Fruit fly (Drosophila melanogaster) whole organism, embryonic: ENCODE data around the gene CG43678.

Source experiments
- Asciz ChIP-seq: fragments of 200-800 bp; sonication (Bioruptor generic); optimal IDR thresholded peaks from 2 replicates; lab custom pipeline; 2017; ENCODE audit warnings: missing biosample characterization, mild to moderate bottlenecking, missing genetic modification characterization, missing genetic modification reagents
- B-H1 ChIP-seq: fragments of 200-800 bp; sonication (Bioruptor generic); IDR thresholded peaks from 3 replicates; pipeline ENCODE4 v1.3.6; 2022; ENCODE audit warnings: missing biosample characterization, missing genetic modification characterization
- Bgb ChIP-seq: fragments of 200-800 bp; sonication (Bioruptor generic); IDR thresholded peaks from 2 replicates; pipeline ENCODE4 v1.3.6; 2022; ENCODE audit warnings: missing biosample characterization, missing genetic modification characterization; ENCODE audit not compliant: partially characterized antibody
- Bteb2 ChIP-seq: fragments of 200-800 bp; sonication (Bioruptor generic); optimal IDR thresholded peaks from 2 replicates; lab custom pipeline; 2016; ENCODE audit warnings: missing biosample characterization, missing genetic modification characterization
- CG10431 ChIP-seq: fragments of 200-800 bp; sonication (Bioruptor generic); optimal IDR thresholded peaks from 3 replicates; lab custom pipeline; 2018; ENCODE audit warnings: missing biosample characterization, mild to moderate bottlenecking, missing genetic modification characterization
- CG11696 ChIP-seq: fragments of 200-800 bp; sonication (Bioruptor generic); IDR thresholded peaks from 2 replicates; pipeline ENCODE4 v1.3.6; 2022; ENCODE audit warnings: missing biosample characterization, missing genetic modification characterization
- CG12155 ChIP-seq: fragments of 200-800 bp; sonication (Bioruptor generic); optimal IDR thresholded peaks from 3 replicates; lab custom pipeline; 2016; ENCODE audit warnings: missing biosample characterization, missing genetic modification characterization
- CG12391 ChIP-seq: fragments of 200-800 bp; sonication (Bioruptor generic); optimal IDR thresholded peaks from 3 replicates; lab custom pipeline; 2018; ENCODE audit warnings: missing biosample characterization, mild to moderate bottlenecking, missing genetic modification characterization, moderate library complexity
- CG13624 ChIP-seq: fragments of 200-800 bp; sonication (Bioruptor generic); optimal IDR thresholded peaks from 2 replicates; lab custom pipeline; 2016; ENCODE audit warnings: missing biosample characterization, missing genetic modification characterization
- CG14441 ChIP-seq: fragments of 200-800 bp; sonication (Bioruptor generic); IDR thresholded peaks from 2 replicates; pipeline ENCODE4 v1.3.6; 2022; ENCODE audit warnings: missing biosample characterization, missing genetic modification characterization
- CG15601 ChIP-seq: fragments of 200-800 bp; sonication (Bioruptor generic); optimal IDR thresholded peaks from 3 replicates; lab custom pipeline; 2019; ENCODE audit warnings: missing biosample characterization, mild to moderate bottlenecking, missing genetic modification characterization, moderate library complexity
- CG17912 ChIP-seq: fragments of 200-800 bp; sonication (Bioruptor generic); optimal IDR thresholded peaks from 2 replicates; lab custom pipeline; 2018; ENCODE audit warnings: missing biosample characterization, mild to moderate bottlenecking, missing genetic modification characterization
- CG18262 ChIP-seq: fragments of 200-800 bp; optimal IDR thresholded peaks from 3 replicates; lab custom pipeline; 2019; ENCODE audit warnings: missing biosample characterization, mild to moderate bottlenecking, missing genetic modification characterization, moderate library complexity
- CG18599 ChIP-seq: fragments of 200-800 bp; sonication (Bioruptor generic); optimal IDR thresholded peaks from 3 replicates; lab custom pipeline; 2017; ENCODE audit warnings: missing biosample characterization, missing genetic modification characterization, mild to moderate bottlenecking, moderate library complexity, missing genetic modification reagents
- CG33213 ChIP-seq: fragments of 200-800 bp; sonication (Bioruptor generic); optimal IDR thresholded peaks from 3 replicates; lab custom pipeline; 2016; ENCODE audit warnings: missing biosample characterization, missing genetic modification characterization
- CG43689 ChIP-seq: fragments of 200-800 bp; sonication (Bioruptor generic); IDR thresholded peaks from 2 replicates; pipeline ENCODE4 v1.3.6; 2022; ENCODE audit warnings: missing biosample characterization, missing genetic modification characterization
- CG6654 ChIP-seq: fragments of 200-800 bp; sonication (Bioruptor generic); optimal IDR thresholded peaks from 2 replicates; lab custom pipeline; 2017; ENCODE audit warnings: missing biosample characterization, mild to moderate bottlenecking, missing genetic modification characterization
- CG6813 ChIP-seq: fragments of 200-800 bp; sonication (Bioruptor generic); optimal IDR thresholded peaks from 2 replicates; lab custom pipeline; 2017; ENCODE audit warnings: missing biosample characterization, missing genetic modification characterization, mild to moderate bottlenecking, moderate library complexity, missing genetic modification reagents
- CG7786 ChIP-seq: fragments of 200-800 bp; sonication (Bioruptor generic); optimal IDR thresholded peaks from 2 replicates; lab custom pipeline; 2016; ENCODE audit warnings: missing biosample characterization, missing genetic modification characterization
- CG8359 ChIP-seq: fragments of 200-800 bp; sonication (Bioruptor generic); optimal IDR thresholded peaks from 2 replicates; lab custom pipeline; 2017; ENCODE audit warnings: missing biosample characterization, mild to moderate bottlenecking, missing genetic modification characterization, borderline replicate concordance
- CG9727 ChIP-seq: fragments of 200-800 bp; sonication (Bioruptor generic); optimal IDR thresholded peaks from 3 replicates; lab custom pipeline; 2017; ENCODE audit warnings: missing biosample characterization, mild to moderate bottlenecking, missing genetic modification characterization
- D ChIP-seq, 2 experiments: fragments of 200-800 bp in 1 of 2; fragments of >200 bp in 1 of 2; sonication (Bioruptor generic) in 1 of 2; optimal IDR thresholded peaks; 2 replicates in 1 of 2; 3 replicates in 1 of 2; lab custom pipeline; 2017; ENCODE audit warnings: mild to moderate bottlenecking in 1 of 2, missing biosample characterization in 1 of 2, missing genetic modification characterization in 1 of 2, missing genetic modification reagents in 1 of 2
- D19A ChIP-seq: fragments of 200-800 bp; optimal IDR thresholded peaks from 3 replicates; lab custom pipeline; 2019; ENCODE audit warnings: missing biosample characterization, mild to moderate bottlenecking, missing genetic modification characterization, moderate library complexity
- Dbx ChIP-seq: fragments of 200-800 bp; sonication (Bioruptor generic); IDR thresholded peaks from 3 replicates; pipeline ENCODE4 v1.3.6; 2022; ENCODE audit warnings: missing biosample characterization, missing genetic modification characterization
- Hey ChIP-seq: fragments of 200-800 bp; sonication (Bioruptor generic); optimal IDR thresholded peaks from 3 replicates; lab custom pipeline; 2018; ENCODE audit warnings: missing biosample characterization, mild to moderate bottlenecking, missing genetic modification characterization
- MBD-R2 ChIP-seq: fragments of 200-800 bp; sonication (Bioruptor generic); IDR thresholded peaks from 2 replicates; pipeline ENCODE4 v1.3.6; 2022; ENCODE audit warnings: missing biosample characterization, missing genetic modification characterization
- Nf-YA ChIP-seq: fragments of 200-800 bp; sonication (Bioruptor generic); IDR thresholded peaks from 2 replicates; pipeline ENCODE4 v1.3.6; 2022; ENCODE audit warnings: missing biosample characterization, missing genetic modification characterization
- Sox100B ChIP-seq: fragments of 200-800 bp; sonication (Bioruptor generic); optimal IDR thresholded peaks from 3 replicates; lab custom pipeline; 2018; ENCODE audit warnings: missing biosample characterization, mild to moderate bottlenecking, missing genetic modification characterization
- dmrt11E ChIP-seq: fragments of 200-800 bp; sonication (Bioruptor generic); optimal IDR thresholded peaks from 3 replicates; lab custom pipeline; 2018; ENCODE audit warnings: missing biosample characterization, mild to moderate bottlenecking, missing genetic modification characterization, moderate library complexity
- dmrt99B ChIP-seq: fragments of 200-800 bp; sonication (Bioruptor generic); optimal IDR thresholded peaks from 2 replicates; lab custom pipeline; 2018; ENCODE audit warnings: missing biosample characterization, mild to moderate bottlenecking, missing genetic modification characterization, moderate library complexity
- en ChIP-seq: fragments of 200-800 bp; sonication (Bioruptor generic); optimal IDR thresholded peaks from 2 replicates; lab custom pipeline; 2016; ENCODE audit warnings: missing biosample characterization, missing genetic modification characterization
- eve ChIP-seq, 2 experiments: fragments of >200 bp; optimal IDR thresholded peaks; 2 replicates each; lab custom pipeline; 2017; ENCODE audit warnings: missing biosample characterization in 2 of 2, missing genetic modification characterization in 2 of 2
- eyg ChIP-seq: fragments of 200-800 bp; sonication (Bioruptor generic); optimal IDR thresholded peaks from 3 replicates; lab custom pipeline; 2016; ENCODE audit warnings: missing biosample characterization, missing genetic modification characterization
- fru ChIP-seq: fragments of >200 bp; optimal IDR thresholded peaks from 2 replicates; lab custom pipeline; 2017
- gt ChIP-seq: fragments of 200-800 bp; sonication (Bioruptor generic); IDR thresholded peaks from 2 replicates; pipeline ENCODE4 v1.3.6; 2022; ENCODE audit warnings: missing biosample characterization, missing genetic modification characterization
- lbe ChIP-seq: fragments of 200-800 bp; sonication (Bioruptor generic); optimal IDR thresholded peaks from 2 replicates; lab custom pipeline; 2016; ENCODE audit warnings: missing biosample characterization, mild to moderate bottlenecking, missing genetic modification characterization
- lola ChIP-seq, 3 experiments: fragments of >200 bp in 2 of 3; fragments of 200-800 bp in 1 of 3; sonication (Bioruptor generic) in 1 of 3; optimal IDR thresholded peaks; 2 replicates each; lab custom pipeline; 2017 to 2019; ENCODE audit warnings: missing biosample characterization in 3 of 3, missing genetic modification characterization in 3 of 3, mild to moderate bottlenecking in 1 of 3, moderate library complexity in 1 of 3
- lov ChIP-seq, 2 experiments: fragments of 200-800 bp in 1 of 2; fragments of >200 bp in 1 of 2; sonication (Bioruptor generic) in 1 of 2; IDR thresholded peaks in 1 of 2; optimal IDR thresholded peaks in 1 of 2; 2 replicates in 1 of 2; 3 replicates in 1 of 2; pipeline versions ENCODE4 v1.3.6 to Lab custom; 2017 to 2022; ENCODE audit warnings: missing biosample characterization in 1 of 2, missing genetic modification characterization in 1 of 2
- maf-S ChIP-seq: fragments of 200-800 bp; sonication (Bioruptor generic); optimal IDR thresholded peaks from 2 replicates; lab custom pipeline; 2016; ENCODE audit warnings: missing biosample characterization, missing genetic modification characterization
- nmo ChIP-seq: fragments of 200-800 bp; sonication (Bioruptor generic); optimal IDR thresholded peaks from 2 replicates; lab custom pipeline; 2018; ENCODE audit warnings: missing biosample characterization, mild to moderate bottlenecking, missing genetic modification characterization, moderate library complexity
- oc ChIP-seq: fragments of 200-800 bp; sonication (Bioruptor generic); optimal IDR thresholded peaks from 2 replicates; lab custom pipeline; 2018; ENCODE audit warnings: missing biosample characterization, mild to moderate bottlenecking, missing genetic modification characterization, moderate library complexity
- org-1 ChIP-seq: fragments of 200-800 bp; sonication (Bioruptor generic); optimal IDR thresholded peaks from 2 replicates; lab custom pipeline; 2017; ENCODE audit warnings: missing biosample characterization, missing genetic modification characterization
- pfk ChIP-seq: fragments of 200-800 bp; sonication (Bioruptor generic); optimal IDR thresholded peaks from 2 replicates; lab custom pipeline; 2018; ENCODE audit warnings: missing biosample characterization, mild to moderate bottlenecking, missing genetic modification characterization, moderate library complexity
- pum ChIP-seq: fragments of 200-800 bp; sonication (Bioruptor generic); optimal IDR thresholded peaks from 2 replicates; lab custom pipeline; 2016; ENCODE audit warnings: missing biosample characterization, missing genetic modification characterization
- ro ChIP-seq: fragments of 200-800 bp; sonication (Bioruptor generic); IDR thresholded peaks from 2 replicates; pipeline ENCODE4 v1.3.6; 2022; ENCODE audit warnings: missing biosample characterization, missing genetic modification characterization
- salm ChIP-seq: fragments of 200-800 bp; sonication (Bioruptor generic); optimal IDR thresholded peaks from 2 replicates; lab custom pipeline; 2018; ENCODE audit warnings: missing biosample characterization, mild to moderate bottlenecking, missing genetic modification characterization
- wdn ChIP-seq: fragments of 200-800 bp; sonication (Bioruptor generic); IDR thresholded peaks from 2 replicates; pipeline ENCODE4 v1.3.6; 2022; ENCODE audit warnings: missing biosample characterization, missing genetic modification characterization
- zf30C ChIP-seq: fragments of 200-800 bp; sonication (Bioruptor generic); optimal IDR thresholded peaks from 3 replicates; lab custom pipeline; 2018; ENCODE audit warnings: missing biosample characterization, mild to moderate bottlenecking, missing genetic modification characterization

Gene CG43678

DNA sequence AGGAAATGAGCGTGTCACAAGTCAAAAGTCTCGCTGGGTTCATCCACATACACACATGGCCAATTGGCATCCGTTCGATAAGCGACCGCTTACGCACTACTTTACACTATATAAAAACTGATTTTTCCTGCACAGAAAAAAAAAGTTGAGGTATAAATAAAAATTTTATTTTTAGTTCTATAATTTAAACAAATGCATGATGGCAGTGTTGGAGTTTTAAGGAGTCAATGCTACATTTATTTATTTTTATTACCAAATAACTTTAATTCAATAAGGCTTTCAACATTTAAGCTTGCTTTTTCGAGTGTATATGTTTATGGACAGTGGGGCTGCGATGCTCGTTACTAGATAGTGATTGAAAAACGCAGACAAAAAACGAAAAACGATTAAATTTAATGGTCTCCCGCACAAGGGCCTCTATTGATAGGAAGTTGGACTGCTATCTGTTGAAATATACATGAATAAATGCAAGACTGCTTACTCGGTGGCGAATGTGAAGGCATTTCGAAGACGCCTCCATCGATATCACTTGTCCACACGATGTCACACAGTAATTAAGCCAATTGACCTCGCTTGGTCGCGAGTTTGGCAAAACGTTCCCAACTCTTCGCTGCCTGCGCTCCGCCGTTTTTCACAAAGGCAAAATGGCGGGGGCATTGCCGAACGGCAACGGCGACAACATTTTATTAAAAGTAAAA lies 37.5 kb downstream of the CG43678 start (continued):
- TF ChIP-seq org-1 (GFP tag; lab: Kevin White, UChicago): peak; percentile 62
- TF ChIP-seq CG13624: peak; percentile 4
- TF ChIP-seq CG18262 (tag; lab: Kevin White, UChicago): peak; percentile 86
- peak; percentile 76 for TF ChIP-seq CG14441
- peak; percentile 47; the same call in 1 of the 2 replicates for TF ChIP-seq CG11696
- peak; percentile 14 for TF ChIP-seq CG8359
- TF ChIP-seq oc (tag; lab: Kevin White, UChicago): peak; percentile 64
- TF ChIP-seq D19A (tag; lab: Kevin White, UChicago): peak; percentile 72
- TF ChIP-seq Sox100B (GFP tag; lab: Kevin White, UChicago): peak; percentile 80
- peak; percentile 81 for TF ChIP-seq CG18599 (GFP tag; lab: Kevin White, UChicago)
- peak; percentile 74 for TF ChIP-seq salm (tag; lab: Kevin White, UChicago)
- peak; percentile 9; the same call in 1 of the 2 replicates for TF ChIP-seq ro (GFP tag; lab: Robert Waterston, UW)
- TF ChIP-seq nmo (GFP tag; lab: Kevin White, UChicago): peak; percentile 84
- peak; percentile 72 for TF ChIP-seq CG15601
- peak in 1 of 3 experiments; percentile 80 for TF ChIP-seq lola (GFP tag; optimal IDR thresholded peaks at IDR 0.05; lab: Kevin White, UChicago)
- TF ChIP-seq CG43689 (GFP tag; lab: Robert Waterston, UW): peak; percentile 9; the same call in 1 of the 2 replicates
- peak; percentile 21 for TF ChIP-seq CG10431 (GFP tag; lab: Kevin White, UChicago)
- TF ChIP-seq D (optimal IDR thresholded peaks at IDR 0.05; lab: Kevin White, UChicago): no peak
- TF ChIP-seq D (GFP tag; optimal IDR thresholded peaks at IDR 0.05; lab: Kevin White, UChicago): peak; percentile 70
- TF ChIP-seq CG9727 (GFP tag; lab: Kevin White, UChicago): peak; percentile 81
- TF ChIP-seq CG6813 (GFP tag; lab: Kevin White, UChicago): peak; percentile 65
- no peak for TF ChIP-seq gt (GFP tag; lab: Robert Waterston, UW)
- TF ChIP-seq dmrt99B (tag; lab: Kevin White, UChicago): peak; percentile 87
- TF ChIP-seq Asciz (GFP tag; lab: Kevin White, UChicago): peak; percentile 78
- peak; percentile 63 for TF ChIP-seq CG12155 (GFP tag; lab: Kevin White, UChicago)
- TF ChIP-seq wdn (GFP tag; lab: Robert Waterston, UW): no peak
- no peak for TF ChIP-seq CG33213 (GFP tag; lab: Kevin White, UChicago)
- TF ChIP-seq CG7786 (GFP tag; lab: Kevin White, UChicago): no peak
- peak; percentile 13 for TF ChIP-seq CG6654 (GFP tag; lab: Kevin White, UChicago)
- no peak for TF ChIP-seq CG17912 (GFP tag; lab: Kevin White, UChicago)
- TF ChIP-seq pum (GFP tag; lab: Kevin White, UChicago): peak; percentile 47
- TF ChIP-seq CG12391: peak; percentile 85
- no peak for TF ChIP-seq fru (lab: Kevin White, UChicago)
- TF ChIP-seq pfk: no peak
- no peak for TF ChIP-seq Bgb (GFP tag; lab: Robert Waterston, UW)
- peak; percentile 86 for TF ChIP-seq dmrt11E (tag; lab: Kevin White, UChicago)
- no peak for TF ChIP-seq eyg
- peak; percentile 38 for TF ChIP-seq en
- TF ChIP-seq lbe (GFP tag; lab: Kevin White, UChicago): no peak
- no peak for TF ChIP-seq Hey (tag; lab: Kevin White, UChicago)
- no peak for TF ChIP-seq lov (optimal IDR thresholded peaks at IDR 0.05; lab: Kevin White, UChicago)
- TF ChIP-seq lov (GFP tag; IDR thresholded peaks at IDR 0.05; lab: Robert Waterston, UW): peak; percentile 53; the same call in 1 of the 3 replicates
- TF ChIP-seq maf-S: peak; percentile 23
- peak; percentile 39; the same call in 1 of the 2 replicates for TF ChIP-seq MBD-R2 (GFP tag; lab: Robert Waterston, UW)
- TF ChIP-seq Dbx (GFP tag; lab: Robert Waterston, UW): 0 out of 3 replicates have a peak, but pooled peaks have one; percentile 18
- TF ChIP-seq Bteb2: peak; percentile 33
- peak in 1 of 2 experiments; percentile 88 for TF ChIP-seq eve (GFP tag; optimal IDR thresholded peaks at IDR 0.05; lab: Kevin White, UChicago)
- TF ChIP-seq zf30C (GFP tag; lab: Kevin White, UChicago): peak; percentile 63
- no peak for TF ChIP-seq Nf-YA (GFP tag; lab: Robert Waterston, UW)
- peak; percentile 49 for TF ChIP-seq B-H1 (GFP tag; lab: Robert Waterston, UW)
